Worm (Caenorhabditis elegans) whole organism, L4 larva: Measurements from ENCODE around the gene F07C3.16.

Experiments
- ceh-82 ChIP-seq: sonication (generic microtip); optimal IDR thresholded peaks from 2 replicates; lab custom pipeline; 2017; ENCODE audit warnings: missing biosample characterization, missing genetic modification characterization
- jun-1 ChIP-seq: fragments of 150-350 bp; optimal IDR thresholded peaks from 2 replicates; lab custom pipeline; 2014; ENCODE audit warnings: missing biosample characterization, missing genetic modification reagents, missing genetic modification characterization
- nhr-28 ChIP-seq: fragments of 150-350 bp; optimal IDR thresholded peaks from 2 replicates; lab custom pipeline; 2014; ENCODE audit warnings: missing biosample characterization, missing genetic modification characterization
- set-16 ChIP-seq: fragments of 200-800 bp; sonication (Bioruptor generic); IDR thresholded peaks from 2 replicates; pipeline ENCODE4 v1.3.6; 2022; ENCODE audit warnings: missing genetic modification reagents, missing genetic modification characterization, missing compliant biosample characterization

DNA sequence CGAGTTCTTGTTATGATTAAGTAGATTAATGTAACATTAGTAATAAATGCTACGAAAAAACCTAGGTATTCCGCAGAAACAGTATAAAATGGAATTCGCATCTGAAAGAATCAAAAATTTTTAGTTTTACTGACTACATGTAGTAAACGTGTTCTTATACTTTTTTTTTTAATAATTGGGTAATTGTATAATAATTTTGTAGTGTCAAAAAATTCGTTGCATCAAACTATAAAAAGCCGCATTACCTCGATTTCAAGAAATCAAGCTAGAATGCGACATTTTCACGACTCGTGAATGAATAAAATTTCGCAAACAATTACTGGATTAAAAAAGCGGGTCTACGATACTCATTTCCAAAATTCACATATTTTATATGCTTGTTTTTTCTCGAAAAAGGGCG, 8.2 kb downstream of the F07C3.16 start, which contains the start of gene str-94:
- TF ChIP-seq set-16 (GFP tag; lab: Robert Waterston, UW) = no peak
- no peak for TF ChIP-seq jun-1 (tag; lab: Kevin White, UChicago)
- TF ChIP-seq nhr-28 = no peak
- no peak for TF ChIP-seq ceh-82 (tag; lab: Kevin White, UChicago)
